Worm (Caenorhabditis elegans) whole organism, L1 larva: ENCODE measurements around the gene B0281.6.

Experiments used
- C04F5.9 ChIP-seq: sonication (generic microtip); optimal IDR thresholded peaks from 2 replicates; lab custom pipeline; 2016; ENCODE audit warnings: missing genetic modification characterization, missing compliant biosample characterization
- C34B4.2 ChIP-seq: sonication (generic microtip); optimal IDR thresholded peaks from 2 replicates; lab custom pipeline; 2017; ENCODE audit warnings: mild to moderate bottlenecking, missing genetic modification characterization, missing compliant biosample characterization
- F16B12.6 ChIP-seq: fragments of 150-350 bp; optimal IDR thresholded peaks from 2 replicates; lab custom pipeline; 2014; ENCODE audit warnings: missing biosample characterization, missing genetic modification characterization
- Y116A8C.19 ChIP-seq: sonication (generic microtip); optimal IDR thresholded peaks from 2 replicates; lab custom pipeline; 2016; ENCODE audit warnings: missing compliant biosample characterization, missing genetic modification characterization, borderline replicate concordance
- blmp-1 ChIP-seq: fragments of 150-350 bp; optimal IDR thresholded peaks from 2 replicates; lab custom pipeline; 2014; ENCODE audit warnings: missing biosample characterization, missing genetic modification characterization
- ceh-63 ChIP-seq: fragments of 200-800 bp; sonication (Bioruptor generic); optimal IDR thresholded peaks from 2 replicates; lab custom pipeline; 2018; ENCODE audit warnings: mild to moderate bottlenecking, missing genetic modification characterization, missing compliant biosample characterization
- ceh-8 ChIP-seq: fragments of 200-800 bp; sonication (Bioruptor generic); optimal IDR thresholded peaks from 2 replicates; lab custom pipeline; 2018; ENCODE audit warnings: mild to moderate bottlenecking, missing genetic modification characterization, moderate library complexity, missing compliant biosample characterization
- ceh-90 ChIP-seq: sonication (generic microtip); optimal IDR thresholded peaks from 2 replicates; lab custom pipeline; 2016; ENCODE audit warnings: missing genetic modification characterization, missing compliant biosample characterization
- ces-1 ChIP-seq: fragments of 150-350 bp; optimal IDR thresholded peaks from 2 replicates; lab custom pipeline; 2014; ENCODE audit warnings: missing biosample characterization, missing genetic modification reagents, missing genetic modification characterization
- efl-1 ChIP-seq, 4 experiments: fragments of 150-350 bp; optimal IDR thresholded peaks in 3 of 4; peaks in 1 of 4; 1 replicate in 1 of 4; 2 replicates in 3 of 4; lab custom pipeline; 2014; ENCODE audit warnings: missing biosample characterization in 2 of 4, missing genetic modification characterization in 2 of 4, missing genetic modification reagents in 2 of 4
- egl-13 ChIP-seq: sonication (generic microtip); optimal IDR thresholded peaks from 2 replicates; lab custom pipeline; 2016; ENCODE audit warnings: missing genotype, missing genetic modification reagents, missing genetic modification characterization, missing compliant biosample characterization
- egl-27 ChIP-seq, 2 experiments: fragments of 150-350 bp in 1 of 2; sonication (generic microtip); optimal IDR thresholded peaks; 3 replicates each; lab custom pipeline; 2017 to 2018; ENCODE audit warnings: missing biosample characterization in 2 of 2, missing genetic modification characterization in 2 of 2, missing genetic modification reagents in 2 of 2
- elt-2 ChIP-seq: sonication (generic microtip); optimal IDR thresholded peaks from 2 replicates; lab custom pipeline; 2016; ENCODE audit warnings: missing genetic modification characterization, mild to moderate bottlenecking, inconsistent platforms, missing compliant biosample characterization, missing genetic modification reagents
- fkh-10 ChIP-seq: sonication (generic microtip); optimal IDR thresholded peaks from 2 replicates; lab custom pipeline; 2017; ENCODE audit warnings: missing biosample characterization, missing genetic modification reagents, missing genetic modification characterization
- fos-1 ChIP-seq: fragments of 150-350 bp; optimal IDR thresholded peaks from 2 replicates; lab custom pipeline; 2014; ENCODE audit warnings: missing biosample characterization, missing genetic modification characterization
- grh-1 ChIP-seq: fragments of 200-800 bp; sonication (Bioruptor generic); IDR thresholded peaks from 2 replicates; pipeline ENCODE4 v1.3.6; 2022; ENCODE audit warnings: missing genetic modification reagents, missing genetic modification characterization, missing compliant biosample characterization
- hlh-17 ChIP-seq: fragments of 200-800 bp; sonication (Bioruptor generic); optimal IDR thresholded peaks from 2 replicates; lab custom pipeline; 2018; ENCODE audit warnings: missing genetic modification characterization, mild to moderate bottlenecking, missing compliant biosample characterization, moderate library complexity, borderline replicate concordance
- hlh-4 ChIP-seq: sonication (generic microtip); optimal IDR thresholded peaks from 2 replicates; lab custom pipeline; 2016; ENCODE audit warnings: mild to moderate bottlenecking, missing genetic modification characterization, missing compliant biosample characterization
- hpl-2 ChIP-seq: fragments of 150-350 bp; optimal IDR thresholded peaks from 2 replicates; lab custom pipeline; 2014; ENCODE audit warnings: missing biosample characterization, missing genetic modification reagents, missing genetic modification characterization
- lin-14 ChIP-seq: fragments of 200-800 bp; sonication (Bioruptor generic); optimal IDR thresholded peaks from 2 replicates; lab custom pipeline; 2018; ENCODE audit warnings: mild to moderate bottlenecking, missing genetic modification characterization, moderate library complexity, missing compliant biosample characterization
- lin-35 ChIP-seq, 2 experiments: fragments of 150-350 bp; optimal IDR thresholded peaks; 2 replicates each; lab custom pipeline; 2014; ENCODE audit warnings: missing biosample characterization in 2 of 2, missing genetic modification characterization in 2 of 2, missing genetic modification reagents in 2 of 2
- lin-39 ChIP-seq: fragments of 150-350 bp; optimal IDR thresholded peaks from 2 replicates; lab custom pipeline; 2014; ENCODE audit warnings: missing biosample characterization, missing genetic modification reagents, missing genetic modification characterization
- lsy-2 ChIP-seq, 2 experiments: fragments of 150-350 bp; optimal IDR thresholded peaks; 2 replicates each; lab custom pipeline; 2014; ENCODE audit warnings: missing biosample characterization in 2 of 2, missing genetic modification characterization in 2 of 2
- mep-1 ChIP-seq: fragments of 150-350 bp; optimal IDR thresholded peaks from 2 replicates; lab custom pipeline; 2014; ENCODE audit warnings: missing biosample characterization, missing genetic modification characterization
- nhr-12 ChIP-seq: sonication (generic microtip); optimal IDR thresholded peaks from 2 replicates; lab custom pipeline; 2017; ENCODE audit warnings: missing biosample characterization, missing genetic modification characterization
- nhr-19 ChIP-seq: fragments of 200-800 bp; sonication (Bioruptor generic); conservative IDR thresholded peaks from 2 replicates; pipeline ENCODE4 v1.3.6; 2022; ENCODE audit warnings: missing genetic modification characterization, missing compliant biosample characterization
- nhr-20 ChIP-seq: sonication (generic microtip); optimal IDR thresholded peaks from 2 replicates; lab custom pipeline; 2016; ENCODE audit warnings: mild to moderate bottlenecking, missing genetic modification characterization, missing compliant biosample characterization
- nhr-28 ChIP-seq: fragments of 150-350 bp; optimal IDR thresholded peaks from 2 replicates; lab custom pipeline; 2014; ENCODE audit warnings: missing biosample characterization, missing genetic modification characterization
- nhr-47 ChIP-seq: sonication (generic microtip); optimal IDR thresholded peaks from 2 replicates; lab custom pipeline; 2016; ENCODE audit warnings: mild to moderate bottlenecking, missing genetic modification characterization, moderate library complexity, missing compliant biosample characterization
- nhr-71 ChIP-seq: sonication (generic microtip); optimal IDR thresholded peaks from 2 replicates; lab custom pipeline; 2016; ENCODE audit warnings: mild to moderate bottlenecking, missing genetic modification characterization, moderate library complexity, missing compliant biosample characterization
- nhr-84 ChIP-seq: sonication (generic microtip); optimal IDR thresholded peaks from 2 replicates; lab custom pipeline; 2017; ENCODE audit warnings: missing biosample characterization, missing genetic modification characterization
- nhr-90 ChIP-seq: sonication (generic microtip); optimal IDR thresholded peaks from 2 replicates; lab custom pipeline; 2016; ENCODE audit warnings: mild to moderate bottlenecking, missing genetic modification characterization, missing compliant biosample characterization; ENCODE audit not compliant: poor library complexity
- pag-3 ChIP-seq: sonication (generic microtip); optimal IDR thresholded peaks from 2 replicates; lab custom pipeline; 2017; ENCODE audit warnings: missing genetic modification characterization, mild to moderate bottlenecking, missing compliant biosample characterization, antibody characterized with exemption, borderline replicate concordance; ENCODE audit not compliant: insufficient read depth
- pqm-1 ChIP-seq: sonication (generic microtip); optimal IDR thresholded peaks from 3 replicates; lab custom pipeline; 2017; ENCODE audit warnings: missing biosample characterization, missing genetic modification characterization
- rnt-1 ChIP-seq: sonication (generic microtip); optimal IDR thresholded peaks from 2 replicates; lab custom pipeline; 2016; ENCODE audit warnings: mild to moderate bottlenecking, missing genetic modification characterization, moderate library complexity, missing compliant biosample characterization
- skn-1 ChIP-seq: fragments of 150-350 bp; optimal IDR thresholded peaks from 2 replicates; lab custom pipeline; 2014; ENCODE audit warnings: missing biosample characterization, missing genetic modification characterization
- snu-23 ChIP-seq: sonication (generic microtip); optimal IDR thresholded peaks from 2 replicates; lab custom pipeline; 2016; ENCODE audit warnings: missing genetic modification characterization, missing compliant biosample characterization
- sup-37 ChIP-seq: fragments of 200-800 bp; sonication (Bioruptor generic); optimal IDR thresholded peaks from 2 replicates; lab custom pipeline; 2018; ENCODE audit warnings: mild to moderate bottlenecking, missing genetic modification characterization, missing compliant biosample characterization
- unc-130 ChIP-seq: fragments of 150-350 bp; optimal IDR thresholded peaks from 2 replicates; lab custom pipeline; 2017; ENCODE audit warnings: missing biosample characterization, missing genetic modification characterization, inconsistent platforms
- unc-30 ChIP-seq: sonication (generic microtip); optimal IDR thresholded peaks from 2 replicates; lab custom pipeline; 2017; ENCODE audit warnings: missing biosample characterization, missing genetic modification characterization
- unc-86 ChIP-seq: sonication (generic microtip); optimal IDR thresholded peaks from 2 replicates; lab custom pipeline; 2016; ENCODE audit warnings: missing genetic modification characterization, missing compliant biosample characterization
- vab-15 ChIP-seq: sonication (generic microtip); optimal IDR thresholded peaks from 2 replicates; lab custom pipeline; 2017; ENCODE audit warnings: missing genotype, mild to moderate bottlenecking, missing genetic modification characterization, missing compliant biosample characterization
- ztf-4 ChIP-seq: fragments of 150-350 bp; optimal IDR thresholded peaks from 2 replicates; lab custom pipeline; 2014; ENCODE audit warnings: missing biosample characterization, missing genetic modification characterization

Gene B0281.6

DNA sequence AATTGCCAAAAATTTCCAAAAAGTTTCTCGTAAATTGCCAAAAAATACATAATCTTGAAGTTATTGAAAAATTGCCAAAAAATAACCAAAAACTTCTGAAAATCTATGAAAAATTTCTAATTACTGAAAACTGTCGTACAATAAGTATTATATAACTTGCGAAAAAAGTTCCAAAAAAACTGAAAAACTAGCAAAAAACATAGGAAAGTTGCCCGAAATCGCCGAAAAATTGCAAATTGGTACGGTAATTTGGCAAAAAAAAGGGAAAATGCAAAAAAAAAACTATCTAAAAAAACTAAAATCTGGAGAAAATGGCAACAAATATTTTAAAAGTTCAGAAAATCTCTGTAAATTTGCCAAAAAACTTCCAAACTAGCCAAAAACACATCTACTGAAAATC is 39.3 kb upstream of the B0281.6 start, which contains the start of gene enri-1:
enri-1 (minus strand) TSS at position 101 of the 400 bp plus-strand sequence.
- TF ChIP-seq blmp-1 (tag; lab: Kevin White, UChicago) (no peak), nhr-90 (tag; lab: Kevin White, UChicago) (no peak), egl-13 (tag; lab: Kevin White, UChicago) (no peak), skn-1 (tag; lab: Kevin White, UChicago) (no peak), pqm-1 (tag; lab: Kevin White, UChicago) (no peak), fos-1 (tag; lab: Kevin White, UChicago) (no peak), nhr-19 (GFP tag; lab: Robert Waterston, UW) (no peak), vab-15 (tag; lab: Kevin White, UChicago) (no peak), hlh-17 (GFP tag; lab: Kevin White, UChicago) (no peak), ceh-63 (GFP tag; lab: Kevin White, UChicago) (no peak), nhr-28 (tag; lab: Kevin White, UChicago) (no peak), snu-23 (no peak), C04F5.9 (tag; lab: Kevin White, UChicago) (no peak)

- TF ChIP-seq rnt-1 (tag; lab: Kevin White, UChicago) (peak; percentile 78), F16B12.6 (tag; lab: Kevin White, UChicago) (peak; percentile 4), lsy-2 (tag; optimal IDR thresholded peaks at IDR 0.05; lab: Kevin White, UChicago) (peak in 1 of 2 experiments; percentile 10), pag-3 (tag; lab: Kevin White, UChicago) (no peak), lin-35 (GFP tag; optimal IDR thresholded peaks at IDR 0.05; lab: Kevin White, UChicago) (peak; percentile 10 to 23), hlh-4 (tag; lab: Kevin White, UChicago) (no peak), hpl-2 (no peak), vab-15 (tag; lab: Kevin White, UChicago) (no peak), lin-14 (GFP tag; lab: Kevin White, UChicago) (peak; percentile 61), snu-23 (peak; percentile 6), C34B4.2 (tag; lab: Kevin White, UChicago) (no peak), efl-1 (optimal IDR thresholded peaks at IDR 0.05; lab: Kevin White, UChicago) (peak; percentile 34 to 44), efl-1 (GFP tag; optimal IDR thresholded peaks at IDR 0.05 in 1 of 2; lab: Kevin White, UChicago) (peak; percentile 18 to 20), nhr-28 (tag; lab: Kevin White, UChicago) (no peak), mep-1 (tag; lab: Kevin White, UChicago) (peak; percentile 35), unc-130 (no peak), nhr-84 (tag; lab: Kevin White, UChicago) (no peak)
- TF ChIP-seq, all 84 proteins: peak for 8
Observed at ce11 chrII:2340974-2341373, 38.7 kb upstream of the B0281.6 start.

DNA sequence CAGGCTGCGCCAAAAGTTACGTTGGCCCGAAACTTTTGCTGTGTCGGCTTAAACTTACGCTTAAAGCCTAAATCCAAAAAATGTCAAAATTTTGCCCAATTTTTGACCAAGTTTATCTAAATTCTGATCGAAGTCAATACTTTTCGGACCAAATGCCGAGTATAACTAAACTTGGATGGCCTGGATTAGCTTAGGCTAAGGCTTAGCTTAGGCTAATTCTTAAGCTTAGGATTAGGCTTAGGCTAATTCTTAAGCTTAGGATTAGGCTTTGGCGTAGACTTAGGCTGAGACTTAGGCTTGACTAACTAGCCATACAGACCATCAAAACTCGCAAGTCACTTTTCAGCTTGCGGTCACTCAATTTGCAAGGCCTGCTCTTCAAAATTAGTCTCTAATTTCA is 33.9 kb upstream of the B0281.6 start:
- no peak for TF ChIP-seq fos-1 (tag; lab: Kevin White, UChicago)
- TF ChIP-seq pqm-1 (tag; lab: Kevin White, UChicago), result no peak
- TF ChIP-seq nhr-12, result no peak
- TF ChIP-seq ceh-8, result no peak
- TF ChIP-seq Y116A8C.19 (tag; lab: Kevin White, UChicago), result no peak
- no peak for TF ChIP-seq ces-1
- TF ChIP-seq unc-30, result no peak
- TF ChIP-seq sup-37 (GFP tag; lab: Kevin White, UChicago), result no peak
- no peak for TF ChIP-seq egl-27 (tag; optimal IDR thresholded peaks at IDR 0.05; lab: Kevin White, UChicago)
- TF ChIP-seq grh-1 (GFP tag; lab: Robert Waterston, UW), result no peak
- TF ChIP-seq, all 84 proteins: peak for 0

ce11 chrII:2335572-2335971 is 33.3 kb upstream of the B0281.6 start, which contains the start of gene F43C11.7:
Gene F43C11.7 (plus strand): TSS chrII:2335897.
- no peak for TF ChIP-seq C34B4.2 (tag; lab: Kevin White, UChicago)
- peak; percentile 9 for TF ChIP-seq nhr-71
- peak; percentile 30 for TF ChIP-seq nhr-20 (tag; lab: Kevin White, UChicago)
- no peak for TF ChIP-seq ceh-90 (tag; lab: Kevin White, UChicago)
- TF ChIP-seq efl-1 (optimal IDR thresholded peaks at IDR 0.05; lab: Kevin White, UChicago), result no peak
- TF ChIP-seq efl-1 (GFP tag; optimal IDR thresholded peaks at IDR 0.05 in 1 of 2; lab: Kevin White, UChicago), result peak in 1 of 2 experiments; percentile 71
- TF ChIP-seq nhr-47 (tag; lab: Kevin White, UChicago), result no peak
- TF ChIP-seq fkh-10 (GFP tag; lab: Kevin White, UChicago), result no peak
- TF ChIP-seq hpl-2, result no peak
- TF ChIP-seq nhr-12, result no peak
- TF ChIP-seq hlh-17 (GFP tag; lab: Kevin White, UChicago), result no peak
- no peak for TF ChIP-seq unc-86 (tag; lab: Kevin White, UChicago)
- no peak for TF ChIP-seq egl-13 (tag; lab: Kevin White, UChicago)
- peak in 1 of 2 experiments; percentile 20 for TF ChIP-seq lin-35 (GFP tag; optimal IDR thresholded peaks at IDR 0.05; lab: Kevin White, UChicago)
- peak; percentile 73 for TF ChIP-seq elt-2 (tag; lab: Kevin White, UChicago)
- TF ChIP-seq lin-39 (tag; lab: Kevin White, UChicago), result no peak
- no peak for TF ChIP-seq nhr-90 (tag; lab: Kevin White, UChicago)
- TF ChIP-seq ztf-4, result no peak
